Fruit fly (Drosophila melanogaster) whole organism: ENCODE measurements around the gene CG31195.

Experiments used
- CG8478 ChIP-seq: fragments of >200 bp; optimal IDR thresholded peaks from 2 replicates; lab custom pipeline; 2018; ENCODE audit warnings: inconsistent platforms
- Dll ChIP-seq: fragments of >200 bp; optimal IDR thresholded peaks from 2 replicates; lab custom pipeline; 2017
- EcR ChIP-seq, 2 experiments: fragments of >200 bp; optimal IDR thresholded peaks; 2 replicates each; lab custom pipeline; 2017; ENCODE audit warnings: missing biosample characterization in 2 of 2, missing genetic modification characterization in 2 of 2, missing genetic modification reagents in 2 of 2
- pan ChIP-seq: fragments of >200 bp; optimal IDR thresholded peaks from 2 replicates; lab custom pipeline; 2017
- psq ChIP-seq: fragments of >200 bp; optimal IDR thresholded peaks from 2 replicates; lab custom pipeline; 2017
- usp ChIP-seq: fragments of >200 bp; optimal IDR thresholded peaks from 2 replicates; lab custom pipeline; 2017; ENCODE audit warnings: missing biosample characterization, missing genetic modification characterization, mixed read lengths

DNA sequence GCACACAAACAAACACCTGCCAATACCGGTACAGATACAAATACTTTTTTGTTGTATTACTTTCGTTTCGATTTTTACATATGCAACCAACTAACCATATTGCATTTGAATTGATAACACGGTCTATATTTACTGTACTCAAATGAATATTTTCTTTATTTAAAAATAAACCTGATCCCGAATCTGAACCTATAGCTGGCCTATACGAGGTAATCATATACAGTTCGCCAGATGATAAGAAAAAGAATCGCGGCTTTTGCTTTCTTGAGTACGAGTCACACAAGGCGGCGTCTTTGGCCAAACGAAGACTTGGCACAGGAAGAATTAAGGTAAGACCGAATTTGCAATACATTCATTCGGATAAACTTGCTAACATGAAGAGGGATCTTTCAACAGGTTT lies 34.8 kb upstream of the CG31195 start:
- TF ChIP-seq usp (no peak), EcR (GFP tag; optimal IDR thresholded peaks at IDR 0.05; lab: Kevin White, UChicago) (no peak), psq (lab: Kevin White, UChicago) (no peak), Dll (lab: Kevin White, UChicago) (no peak), CG8478 (lab: Kevin White, UChicago) (no peak), pan (lab: Kevin White, UChicago) (no peak)
